Fruit fly (Drosophila melanogaster) whole organism, embryonic: Measurements from ENCODE around the gene heix.

Experiments
- Aef1 ChIP-seq: fragments of 200-800 bp; sonication (Bioruptor generic); IDR thresholded peaks from 3 replicates; pipeline ENCODE4 v1.3.6; 2022; ENCODE audit warnings: missing biosample characterization, missing genetic modification characterization
- CG10654 ChIP-seq: fragments of 200-800 bp; sonication (Bioruptor generic); optimal IDR thresholded peaks from 2 replicates; lab custom pipeline; 2016; ENCODE audit warnings: missing biosample characterization, missing genetic modification characterization
- CG11247 ChIP-seq: fragments of 200-800 bp; sonication (Bioruptor generic); IDR thresholded peaks from 2 replicates; pipeline ENCODE4 v1.3.6; 2022; ENCODE audit warnings: missing biosample characterization, missing genetic modification characterization
- CG11723 ChIP-seq: fragments of 200-800 bp; sonication (Bioruptor generic); optimal IDR thresholded peaks from 2 replicates; lab custom pipeline; 2017; ENCODE audit warnings: missing biosample characterization, mild to moderate bottlenecking, missing genetic modification characterization
- CG12155 ChIP-seq: fragments of 200-800 bp; sonication (Bioruptor generic); optimal IDR thresholded peaks from 3 replicates; lab custom pipeline; 2016; ENCODE audit warnings: missing biosample characterization, missing genetic modification characterization
- CG15696 ChIP-seq: fragments of 200-800 bp; sonication (Bioruptor generic); optimal IDR thresholded peaks from 2 replicates; lab custom pipeline; 2019; ENCODE audit warnings: missing biosample characterization, mild to moderate bottlenecking, missing genetic modification characterization, moderate library complexity
- CG17912 ChIP-seq: fragments of 200-800 bp; sonication (Bioruptor generic); optimal IDR thresholded peaks from 2 replicates; lab custom pipeline; 2018; ENCODE audit warnings: missing biosample characterization, mild to moderate bottlenecking, missing genetic modification characterization
- CG18262 ChIP-seq: fragments of 200-800 bp; optimal IDR thresholded peaks from 3 replicates; lab custom pipeline; 2019; ENCODE audit warnings: missing biosample characterization, mild to moderate bottlenecking, missing genetic modification characterization, moderate library complexity
- CG2116 ChIP-seq: fragments of 200-800 bp; sonication (Bioruptor generic); optimal IDR thresholded peaks from 3 replicates; lab custom pipeline; 2018; ENCODE audit warnings: missing biosample characterization, mild to moderate bottlenecking, missing genetic modification characterization
- CG2129 ChIP-seq: fragments of 200-800 bp; sonication (Bioruptor generic); IDR thresholded peaks from 2 replicates; pipeline ENCODE4 v1.3.6; 2022; ENCODE audit warnings: missing biosample characterization, missing genetic modification characterization; ENCODE audit not compliant: partially characterized antibody
- CG30403 ChIP-seq: fragments of 200-800 bp; sonication (Bioruptor generic); optimal IDR thresholded peaks from 3 replicates; lab custom pipeline; 2016; ENCODE audit warnings: missing biosample characterization, missing genetic modification characterization
- CG34376 ChIP-seq: fragments of 200-800 bp; sonication (Bioruptor generic); optimal IDR thresholded peaks from 2 replicates; lab custom pipeline; 2018; ENCODE audit warnings: missing biosample characterization, mild to moderate bottlenecking, missing genetic modification characterization
- CG4328 ChIP-seq: fragments of 200-800 bp; sonication (Bioruptor generic); optimal IDR thresholded peaks from 3 replicates; lab custom pipeline; 2017; ENCODE audit warnings: missing biosample characterization, missing genetic modification reagents, missing genetic modification characterization
- CG4820 ChIP-seq: fragments of 200-800 bp; sonication (Bioruptor generic); optimal IDR thresholded peaks from 3 replicates; lab custom pipeline; 2016; ENCODE audit warnings: missing biosample characterization, missing genetic modification characterization
- CG7963 ChIP-seq: fragments of 200-800 bp; sonication (Bioruptor generic); IDR thresholded peaks from 3 replicates; pipeline ENCODE4 v1.3.6; 2022; ENCODE audit warnings: missing biosample characterization, missing genetic modification characterization; ENCODE audit not compliant: partially characterized antibody
- CG8388 ChIP-seq: fragments of 200-800 bp; sonication (Bioruptor generic); optimal IDR thresholded peaks from 2 replicates; lab custom pipeline; 2019; ENCODE audit warnings: missing biosample characterization, mild to moderate bottlenecking, missing genetic modification characterization, moderate library complexity
- Doc3 ChIP-seq: fragments of 200-800 bp; sonication (Bioruptor generic); IDR thresholded peaks from 3 replicates; pipeline ENCODE4 v1.3.6; 2022; ENCODE audit warnings: missing biosample characterization, missing genetic modification characterization; ENCODE audit not compliant: partially characterized antibody
- Dref ChIP-seq: fragments of 200-800 bp; sonication (Bioruptor generic); IDR thresholded peaks from 2 replicates; pipeline ENCODE4 v1.3.6; 2022; ENCODE audit warnings: missing biosample characterization, missing genetic modification characterization
- Ets97D ChIP-seq: fragments of 200-800 bp; sonication (Bioruptor generic); optimal IDR thresholded peaks from 3 replicates; lab custom pipeline; 2016; ENCODE audit warnings: missing biosample characterization, missing genetic modification characterization
- Gsc ChIP-seq: fragments of 200-800 bp; sonication (Bioruptor generic); IDR thresholded peaks from 2 replicates; pipeline ENCODE4 v1.3.6; 2022; ENCODE audit warnings: missing biosample characterization, missing genetic modification characterization
- H15 ChIP-seq: fragments of 200-800 bp; sonication (Bioruptor generic); IDR thresholded peaks from 3 replicates; pipeline ENCODE4 v1.3.6; 2022; ENCODE audit warnings: missing biosample characterization, missing genetic modification characterization
- HLHmδ ChIP-seq: fragments of 200-800 bp; sonication (Bioruptor generic); optimal IDR thresholded peaks from 2 replicates; lab custom pipeline; 2018; ENCODE audit warnings: missing biosample characterization, mild to moderate bottlenecking, missing genetic modification characterization, moderate library complexity
- Hr78 ChIP-seq, 2 experiments: fragments of 200-800 bp in 1 of 2; fragments of >200 bp in 1 of 2; sonication (Bioruptor generic) in 1 of 2; optimal IDR thresholded peaks; 2 replicates each; lab custom pipeline; 2017 to 2019; ENCODE audit warnings: missing biosample characterization in 2 of 2, missing genetic modification characterization in 2 of 2, mild to moderate bottlenecking in 1 of 2, moderate library complexity in 1 of 2
- MESR4 ChIP-seq: fragments of 200-800 bp; sonication (Bioruptor generic); optimal IDR thresholded peaks from 2 replicates; lab custom pipeline; 2018; ENCODE audit warnings: missing biosample characterization, mild to moderate bottlenecking, missing genetic modification characterization, moderate library complexity
- Neu2 ChIP-seq: fragments of 200-800 bp; sonication (Bioruptor generic); optimal IDR thresholded peaks from 3 replicates; lab custom pipeline; 2016; ENCODE audit warnings: missing biosample characterization, missing genetic modification characterization, borderline replicate concordance
- Oli ChIP-seq: fragments of 200-800 bp; sonication (Bioruptor generic); optimal IDR thresholded peaks from 2 replicates; lab custom pipeline; 2018; ENCODE audit warnings: missing biosample characterization, mild to moderate bottlenecking, missing genetic modification characterization, moderate library complexity
- Sry-β ChIP-seq: fragments of 200-800 bp; sonication (Bioruptor generic); optimal IDR thresholded peaks from 2 replicates; lab custom pipeline; 2018; ENCODE audit warnings: missing biosample characterization, mild to moderate bottlenecking, missing genetic modification characterization, moderate library complexity
- Sry-δ ChIP-seq: fragments of 200-800 bp; sonication (Bioruptor generic); optimal IDR thresholded peaks from 2 replicates; lab custom pipeline; 2016; ENCODE audit warnings: missing biosample characterization, missing genetic modification characterization
- Xrp1 ChIP-seq: fragments of 200-800 bp; sonication (Bioruptor generic); IDR thresholded peaks from 2 replicates; pipeline ENCODE4 v1.3.6; 2022; ENCODE audit warnings: missing biosample characterization, missing genetic modification characterization
- ab ChIP-seq: fragments of 200-800 bp; sonication (Bioruptor generic); optimal IDR thresholded peaks from 2 replicates; lab custom pipeline; 2016; ENCODE audit warnings: missing biosample characterization, missing genetic modification characterization
- bab2 ChIP-seq: fragments of 200-800 bp; sonication (Bioruptor generic); optimal IDR thresholded peaks from 2 replicates; lab custom pipeline; 2016; ENCODE audit warnings: missing biosample characterization, missing genetic modification characterization
- ci ChIP-seq: fragments of 200-800 bp; sonication (Bioruptor generic); IDR thresholded peaks from 3 replicates; pipeline ENCODE4 v1.3.6; 2022; ENCODE audit warnings: missing biosample characterization, missing genetic modification characterization
- cwo ChIP-seq: fragments of 200-800 bp; sonication (Bioruptor generic); optimal IDR thresholded peaks from 3 replicates; lab custom pipeline; 2017; ENCODE audit warnings: missing biosample characterization, missing genetic modification characterization, mild to moderate bottlenecking, moderate library complexity, missing genetic modification reagents
- dmrt99B ChIP-seq: fragments of 200-800 bp; sonication (Bioruptor generic); optimal IDR thresholded peaks from 2 replicates; lab custom pipeline; 2018; ENCODE audit warnings: missing biosample characterization, mild to moderate bottlenecking, missing genetic modification characterization, moderate library complexity
- esg ChIP-seq: fragments of 200-800 bp; sonication (Bioruptor generic); conservative IDR thresholded peaks from 2 replicates; pipeline ENCODE4 v1.3.6; 2022; ENCODE audit warnings: missing biosample characterization, missing genetic modification characterization
- gsb ChIP-seq: fragments of 200-800 bp; sonication (Bioruptor generic); IDR thresholded peaks from 2 replicates; pipeline ENCODE4 v1.3.6; 2022; ENCODE audit warnings: missing biosample characterization, missing genetic modification characterization
- hbn ChIP-seq: fragments of 200-800 bp; sonication (Bioruptor generic); IDR thresholded peaks from 2 replicates; pipeline ENCODE4 v1.3.6; 2022; ENCODE audit warnings: missing biosample characterization, missing genetic modification characterization; ENCODE audit not compliant: partially characterized antibody
- lola ChIP-seq, 3 experiments: fragments of >200 bp in 2 of 3; fragments of 200-800 bp in 1 of 3; sonication (Bioruptor generic) in 1 of 3; optimal IDR thresholded peaks; 2 replicates each; lab custom pipeline; 2017 to 2019; ENCODE audit warnings: missing biosample characterization in 3 of 3, missing genetic modification characterization in 3 of 3, mild to moderate bottlenecking in 1 of 3, moderate library complexity in 1 of 3
- mam ChIP-seq: fragments of 200-800 bp; sonication (Bioruptor generic); optimal IDR thresholded peaks from 3 replicates; lab custom pipeline; 2016; ENCODE audit warnings: missing biosample characterization, missing genetic modification characterization
- odd ChIP-seq: fragments of 200-800 bp; sonication (Bioruptor generic); optimal IDR thresholded peaks from 2 replicates; lab custom pipeline; 2017; ENCODE audit warnings: missing biosample characterization, mild to moderate bottlenecking, missing genetic modification characterization
- p53 ChIP-seq: fragments of 200-800 bp; sonication (Bioruptor generic); optimal IDR thresholded peaks from 2 replicates; lab custom pipeline; 2016; ENCODE audit warnings: missing biosample characterization, missing genetic modification characterization
- pho ChIP-seq: fragments of 200-800 bp; sonication (Bioruptor generic); optimal IDR thresholded peaks from 2 replicates; lab custom pipeline; 2016; ENCODE audit warnings: missing biosample characterization, missing genetic modification characterization
- ranshi ChIP-seq: fragments of 200-800 bp; sonication (Bioruptor generic); IDR thresholded peaks from 2 replicates; pipeline ENCODE4 v1.3.6; 2022; ENCODE audit warnings: missing biosample characterization, missing genetic modification characterization
- repo ChIP-seq: fragments of 200-800 bp; sonication (Bioruptor generic); optimal IDR thresholded peaks from 2 replicates; lab custom pipeline; 2016; ENCODE audit warnings: missing biosample characterization, missing genetic modification characterization
- row ChIP-seq: fragments of 200-800 bp; sonication (Bioruptor generic); IDR thresholded peaks from 3 replicates; pipeline ENCODE4 v1.3.6; 2022; ENCODE audit warnings: missing biosample characterization, missing genetic modification characterization
- run ChIP-seq: fragments of 200-800 bp; sonication (Bioruptor generic); optimal IDR thresholded peaks from 3 replicates; lab custom pipeline; 2018; ENCODE audit warnings: missing biosample characterization, mild to moderate bottlenecking, missing genetic modification characterization
- sens-2 ChIP-seq: fragments of 200-800 bp; sonication (Bioruptor generic); IDR thresholded peaks from 2 replicates; pipeline ENCODE4 v1.3.6; 2022; ENCODE audit warnings: missing biosample characterization, missing genetic modification characterization
- ssp ChIP-seq: fragments of 200-800 bp; sonication (Bioruptor generic); IDR thresholded peaks from 2 replicates; pipeline ENCODE4 v1.3.6; 2022; ENCODE audit warnings: missing biosample characterization, missing genetic modification characterization
- tap ChIP-seq: fragments of 200-800 bp; optimal IDR thresholded peaks from 3 replicates; lab custom pipeline; 2019; ENCODE audit warnings: missing biosample characterization, mild to moderate bottlenecking, missing genetic modification characterization, moderate library complexity
- trh ChIP-seq: fragments of 200-800 bp; sonication (Bioruptor generic); optimal IDR thresholded peaks from 2 replicates; lab custom pipeline; 2016; ENCODE audit warnings: missing biosample characterization, missing genetic modification characterization

The heix gene

DNA sequence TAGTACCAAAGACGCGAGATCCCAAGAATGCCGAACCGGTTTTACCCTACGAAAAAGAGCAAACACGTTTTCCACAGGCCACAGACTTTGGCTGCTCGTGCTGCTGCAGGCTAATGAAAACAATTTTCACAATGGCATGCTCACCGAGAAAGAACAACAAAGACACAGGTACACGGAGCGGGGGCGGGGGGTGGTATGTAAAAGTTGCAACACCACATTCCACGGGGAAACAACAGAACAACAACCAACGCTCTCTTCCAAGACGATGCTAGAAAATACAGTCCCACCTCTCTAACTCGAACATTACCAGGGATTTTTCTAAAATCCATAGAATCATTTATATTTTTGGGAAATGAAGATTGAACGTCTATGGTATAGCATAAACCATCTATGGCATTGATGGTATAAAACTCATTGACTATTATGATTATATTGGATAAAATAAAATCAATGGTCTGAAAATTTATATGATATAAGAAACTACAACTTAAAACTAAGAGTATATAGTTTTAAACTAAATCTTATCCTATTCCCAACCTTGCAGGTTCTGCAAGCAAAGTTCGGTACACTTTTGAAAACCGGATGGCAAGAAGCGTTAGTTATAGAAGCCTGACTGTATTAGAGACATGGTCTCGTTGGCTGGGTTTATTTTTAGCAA is 18.1 kb downstream of the heix start (continued):
- TF ChIP-seq Gsc (GFP tag; lab: Robert Waterston, UW) (no peak), ab (GFP tag; lab: Kevin White, UChicago) (no peak), p53 (no peak), Oli (tag; lab: Kevin White, UChicago) (no peak), ranshi (GFP tag; lab: Robert Waterston, UW) (no peak), CG11247 (GFP tag; lab: Robert Waterston, UW) (no peak), Hr78 (GFP tag; optimal IDR thresholded peaks at IDR 0.05; lab: Kevin White, UChicago) (no peak), ssp (GFP tag; lab: Robert Waterston, UW) (no peak), CG2129 (GFP tag; lab: Robert Waterston, UW) (no peak), CG30403 (GFP tag; lab: Kevin White, UChicago) (no peak), CG17912 (GFP tag; lab: Kevin White, UChicago) (no peak), Neu2 (GFP tag; lab: Kevin White, UChicago) (no peak), CG10654 (GFP tag; lab: Kevin White, UChicago) (no peak), Sry-δ (no peak), CG11723 (GFP tag; lab: Kevin White, UChicago) (no peak), Xrp1 (GFP tag; lab: Robert Waterston, UW) (0 out of 2 replicates have a peak, but pooled peaks have one; percentile 15), CG7963 (GFP tag; lab: Robert Waterston, UW) (no peak), lola (GFP tag; optimal IDR thresholded peaks at IDR 0.05; lab: Kevin White, UChicago) (peak in 1 of 3 experiments; percentile 52), hbn (GFP tag; lab: Robert Waterston, UW) (no peak), dmrt99B (tag; lab: Kevin White, UChicago) (no peak), CG8388 (GFP tag; lab: Kevin White, UChicago) (no peak), Ets97D (no peak), Sry-β (GFP tag; lab: Kevin White, UChicago) (no peak), cwo (GFP tag; lab: Kevin White, UChicago) (no peak), Doc3 (no peak), mam (no peak), CG2116 (GFP tag; lab: Kevin White, UChicago) (no peak), repo (GFP tag; lab: Kevin White, UChicago) (no peak), tap (tag; lab: Kevin White, UChicago) (no peak), HLHmδ (peak; percentile 35), ci (GFP tag; lab: Robert Waterston, UW) (peak; percentile 31; the same call in 1 of the 3 replicates), CG4820 (GFP tag; lab: Kevin White, UChicago) (no peak), odd (GFP tag; lab: Kevin White, UChicago) (no peak), CG15696 (tag; lab: Kevin White, UChicago) (peak; percentile 8), run (tag; lab: Kevin White, UChicago) (no peak), row (GFP tag; lab: Robert Waterston, UW) (0 out of 3 replicates have a peak, but pooled peaks have one; percentile 20), Aef1 (GFP tag; lab: Robert Waterston, UW) (no peak), sens-2 (GFP tag; lab: Robert Waterston, UW) (no peak), trh (GFP tag; lab: Kevin White, UChicago) (no peak), MESR4 (GFP tag; lab: Kevin White, UChicago) (no peak), Dref (GFP tag; lab: Robert Waterston, UW) (no peak), esg (GFP tag; lab: Robert Waterston, UW) (no peak), gsb (GFP tag; lab: Robert Waterston, UW) (no peak), CG4328 (GFP tag; lab: Kevin White, UChicago) (no peak), CG34376 (GFP tag; lab: Kevin White, UChicago) (no peak), bab2 (GFP tag; lab: Kevin White, UChicago) (no peak), CG18262 (tag; lab: Kevin White, UChicago) (peak; percentile 39), H15 (GFP tag; lab: Robert Waterston, UW) (no peak), CG12155 (GFP tag; lab: Kevin White, UChicago) (no peak), pho (GFP tag; lab: Kevin White, UChicago) (no peak)
